Worm (Caenorhabditis elegans): Measurements from ENCODE around the gene unc-43.

DNA sequence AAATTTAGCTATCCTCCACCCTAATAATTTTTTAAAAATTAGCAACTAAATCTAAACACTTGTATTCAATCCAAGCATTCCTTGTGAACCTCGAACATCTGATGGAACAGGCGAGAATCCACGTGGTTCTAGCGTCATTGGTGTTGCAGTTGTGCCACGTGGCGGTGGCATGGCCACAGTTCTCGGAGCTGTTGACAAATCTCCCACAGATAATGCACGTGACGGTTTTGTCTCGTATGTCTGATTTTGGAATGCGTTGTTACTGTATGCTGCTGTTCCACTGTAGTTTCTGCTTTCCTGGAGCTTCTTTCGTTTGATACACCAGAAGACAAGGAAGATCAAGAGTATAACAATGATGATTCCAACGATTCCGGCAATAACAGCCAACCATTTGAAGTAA lies 54.0 kb downstream of the unc-43 start:
- no peak for TF ChIP-seq lir-3 (tag; optimal IDR thresholded peaks at IDR 0.05; ENCODE audit: poor library complexity)
- TF ChIP-seq nhr-237 (tag; optimal IDR thresholded peaks at IDR 0.05), result no peak
- no peak for TF ChIP-seq lin-39 (tag; optimal IDR thresholded peaks at IDR 0.05)
- no peak for TF ChIP-seq nhr-90 (tag; optimal IDR thresholded peaks at IDR 0.05; ENCODE audit: poor library complexity)
- no peak for TF ChIP-seq aly-2 (tag; optimal IDR thresholded peaks at IDR 0.05)
- TF ChIP-seq unc-62 (GFP tag; optimal IDR thresholded peaks at IDR 0.05), result no peak
- no peak for TF ChIP-seq F16B12.6 (tag; optimal IDR thresholded peaks at IDR 0.05)
- TF ChIP-seq jun-1 (tag; optimal IDR thresholded peaks at IDR 0.05), result no peak
- no peak for TF ChIP-seq unc-30 (tag; optimal IDR thresholded peaks at IDR 0.05)
- no peak for TF ChIP-seq fos-1 (tag; optimal IDR thresholded peaks at IDR 0.05)
- no peak for TF ChIP-seq nhr-77 (tag; optimal IDR thresholded peaks at IDR 0.05)
